Fruit fly (Drosophila melanogaster): ENCODE measurements around the gene kto.

Gene kto

dm6 chr3L:19817807-19818531, 18.4 kb upstream of the kto start, which contains the start of the genes Fibp and Deaf1 (continued):
- TF ChIP-seq hth (optimal IDR thresholded peaks at IDR 0.05) = no peak
- peak; percentile 77 for TF ChIP-seq az2 (GFP tag; optimal IDR thresholded peaks at IDR 0.05)
- peak; percentile 80 for TF ChIP-seq CG13624 (GFP tag; optimal IDR thresholded peaks at IDR 0.05)
- peak; percentile 46 for TF ChIP-seq esg (GFP tag; conservative IDR thresholded peaks at IDR 0.05)
- TF ChIP-seq Awh (GFP tag; IDR thresholded peaks at IDR 0.05) = no peak
- TF ChIP-seq NK7.1 (GFP tag; optimal IDR thresholded peaks at IDR 0.05) = peak; percentile 57
- peak; percentile 61 for TF ChIP-seq unpg (GFP tag; optimal IDR thresholded peaks at IDR 0.05)
- 0 out of 3 replicates have a peak, but pooled peaks have one; percentile 47 for TF ChIP-seq jigr1 (GFP tag; IDR thresholded peaks at IDR 0.05)
- peak; percentile 99 for TF ChIP-seq inv (GFP tag; IDR thresholded peaks at IDR 0.05; ENCODE audit: partially characterized antibody)
- peak; percentile 18; the same call in 1 of the 2 replicates for TF ChIP-seq Nf-YA (GFP tag; IDR thresholded peaks at IDR 0.05)
- peak; percentile 64 for TF ChIP-seq CG17359 (tag; optimal IDR thresholded peaks at IDR 0.05)
- TF ChIP-seq CG10366 (GFP tag; IDR thresholded peaks at IDR 0.05) = peak; percentile 48; the same call in 1 of the 2 replicates
- TF ChIP-seq Dip2 (GFP tag; IDR thresholded peaks at IDR 0.05) = no peak
- TF ChIP-seq CG17568 (GFP tag; optimal IDR thresholded peaks at IDR 0.05) = no peak
- peak; percentile 40 for TF ChIP-seq NC2α (GFP tag; optimal IDR thresholded peaks at IDR 0.05)
- no peak for TF ChIP-seq CG15479 (GFP tag; optimal IDR thresholded peaks at IDR 0.05)
- TF ChIP-seq CG15696 (tag; optimal IDR thresholded peaks at IDR 0.05) = peak; percentile 77
- peak; percentile 56 for TF ChIP-seq CG3163 (GFP tag; optimal IDR thresholded peaks at IDR 0.05)
- TF ChIP-seq CoRest (tag; optimal IDR thresholded peaks at IDR 0.05) = peak; percentile 88
- no peak; the same call in 2 of the 3 replicates for TF ChIP-seq croc (GFP tag; conservative IDR thresholded peaks at IDR 0.05)
- peak; percentile 41 for TF ChIP-seq CG12299 (tag; optimal IDR thresholded peaks at IDR 0.05)
- peak; percentile 39 for TF ChIP-seq CG4282 (GFP tag; optimal IDR thresholded peaks at IDR 0.05)
- peak; percentile 71 for TF ChIP-seq CG4820 (GFP tag; optimal IDR thresholded peaks at IDR 0.05)
- peak; percentile 72 for TF ChIP-seq CG1233 (GFP tag; optimal IDR thresholded peaks at IDR 0.05)
- no peak for TF ChIP-seq ash1 (GFP tag; optimal IDR thresholded peaks at IDR 0.05)
- peak; percentile 58 for TF ChIP-seq NC2β (GFP tag; optimal IDR thresholded peaks at IDR 0.05)
- no peak for TF ChIP-seq sc (optimal IDR thresholded peaks at IDR 0.05)
- peak; percentile 11 for TF ChIP-seq sc (GFP tag; optimal IDR thresholded peaks at IDR 0.05)
- TF ChIP-seq Oli (tag; optimal IDR thresholded peaks at IDR 0.05) = no peak
- peak in 1 of 2 experiments; percentile 12 for TF ChIP-seq tll (GFP tag; optimal IDR thresholded peaks at IDR 0.05)
- TF ChIP-seq psq (GFP tag; optimal IDR thresholded peaks at IDR 0.05) = peak; percentile 39
- TF ChIP-seq Sox100B (GFP tag; optimal IDR thresholded peaks at IDR 0.05) = peak; percentile 67
- TF ChIP-seq YL-1 (GFP tag; optimal IDR thresholded peaks at IDR 0.05) = peak; percentile 53
- TF ChIP-seq CG10147 (GFP tag; optimal IDR thresholded peaks at IDR 0.05) = peak; percentile 74
- TF ChIP-seq sr (GFP tag; IDR thresholded peaks at IDR 0.05) = no peak
- peak; percentile 89 for TF ChIP-seq nmo (GFP tag; optimal IDR thresholded peaks at IDR 0.05)
- peak; percentile 57 for TF ChIP-seq trh (GFP tag; optimal IDR thresholded peaks at IDR 0.05)
- TF ChIP-seq CG1647 (GFP tag; optimal IDR thresholded peaks at IDR 0.05) = peak; percentile 67
- peak; percentile 67 for TF ChIP-seq trem (tag; optimal IDR thresholded peaks at IDR 0.05)
- TF ChIP-seq sens (GFP tag) = peak; percentile 94
- TF ChIP-seq CG34422 (GFP tag; IDR thresholded peaks at IDR 0.05) = peak; percentile 65; the same call in 2 of the 3 replicates
- peak; percentile 54 for TF ChIP-seq CG10979 (tag; optimal IDR thresholded peaks at IDR 0.05)
- TF ChIP-seq B-H1 (GFP tag; IDR thresholded peaks at IDR 0.05) = no peak; the same call in 1 of the 3 replicates
- peak; percentile 84 for TF ChIP-seq HmgD (GFP tag; optimal IDR thresholded peaks at IDR 0.05)
- peak; percentile 85 for TF ChIP-seq CG3847 (GFP tag; IDR thresholded peaks at IDR 0.05)
- no peak for TF ChIP-seq ATbp (GFP tag; optimal IDR thresholded peaks at IDR 0.05)
- peak; percentile 85 for TF ChIP-seq phol (tag; optimal IDR thresholded peaks at IDR 0.05)
- TF ChIP-seq pzg (GFP tag; optimal IDR thresholded peaks at IDR 0.05) = peak; percentile 80
- TF ChIP-seq Ets97D (GFP tag; optimal IDR thresholded peaks at IDR 0.05) = peak; percentile 72

Measured in whole organism, embryonic.